Fruit fly (Drosophila melanogaster): Measurements from ENCODE around the gene DCAF12.

The DCAF12 gene

DNA sequence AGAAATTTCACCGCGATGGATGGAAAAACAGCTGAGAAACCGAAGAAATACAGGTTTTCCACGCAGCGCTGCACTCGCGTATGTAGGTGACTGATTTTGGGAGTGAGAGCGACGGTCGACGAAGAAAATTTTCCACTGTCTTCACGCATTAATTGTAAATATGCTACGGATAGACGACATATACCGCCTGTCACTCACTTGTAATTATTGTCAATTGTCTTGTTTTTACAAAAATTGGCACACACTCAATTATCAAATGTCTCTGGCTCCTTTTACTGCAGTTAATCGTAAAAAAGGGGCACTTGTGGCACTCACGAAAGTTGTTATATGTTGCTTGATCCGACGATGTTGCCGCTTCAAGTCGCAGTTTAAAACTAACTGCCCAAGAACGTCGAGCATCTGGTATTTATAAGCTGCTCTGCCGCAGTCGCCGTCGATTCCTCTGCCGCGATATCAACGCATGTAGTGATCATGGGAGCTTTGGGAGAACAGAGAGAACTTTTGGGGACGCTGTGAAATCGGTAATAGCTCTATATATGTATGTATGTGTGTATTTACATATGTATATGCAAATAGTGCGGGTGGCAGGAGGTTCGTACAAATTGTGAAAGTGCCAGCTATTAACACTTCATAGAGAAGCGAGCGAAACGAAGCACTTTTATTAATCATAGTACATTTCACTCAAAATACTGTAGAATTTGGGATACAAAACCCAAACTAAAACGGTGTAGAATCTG, 23.7 kb downstream of the DCAF12 start, which contains the start of gene mfas:
Gene mfas, minus strand, starts transcription at position 382 of the 737 bp plus-strand sequence.
- TF ChIP-seq ovo (GFP tag; optimal IDR thresholded peaks at IDR 0.05), result no peak
- TF ChIP-seq CG12768 (GFP tag; optimal IDR thresholded peaks at IDR 0.05), result peak; percentile 26
- TF ChIP-seq tj (GFP tag; optimal IDR thresholded peaks at IDR 0.05), result peak; percentile 2
- TF ChIP-seq Mnt (GFP tag; optimal IDR thresholded peaks at IDR 0.05), result no peak

DNA sequence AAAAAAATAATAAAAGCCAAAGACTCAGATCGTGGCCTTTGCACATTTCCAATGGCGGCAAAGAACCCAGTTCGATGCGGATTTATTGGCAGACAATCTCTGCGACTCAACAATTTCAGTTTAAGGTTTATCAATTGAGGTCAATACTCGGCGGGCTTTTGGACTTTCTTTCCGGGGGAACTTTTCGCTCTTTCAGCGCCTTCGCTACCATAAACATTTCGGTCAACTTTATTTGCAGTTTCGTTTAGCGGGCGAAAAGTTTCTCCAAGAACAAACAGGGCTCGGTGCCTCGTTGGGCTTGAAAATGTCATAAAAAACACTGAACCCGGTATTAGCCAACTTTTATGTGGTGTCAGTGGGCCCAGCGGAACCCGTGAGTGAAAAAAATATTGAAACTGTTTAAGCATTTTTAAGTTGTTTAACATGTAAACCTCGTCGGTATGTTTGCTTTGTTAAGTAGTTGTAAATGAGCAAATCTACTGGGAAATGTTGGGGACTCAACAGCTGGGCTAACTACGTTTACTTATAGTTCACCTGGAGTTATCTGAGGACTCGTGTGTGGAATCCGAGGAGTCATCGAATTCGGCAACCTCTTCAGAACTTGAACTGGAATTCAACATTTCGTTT, 25.2 kb downstream of the DCAF12 start:
- TF ChIP-seq CG33017 (tag; optimal IDR thresholded peaks at IDR 0.05), result no peak
- no peak for TF ChIP-seq cnc (optimal IDR thresholded peaks at IDR 0.05)
- TF ChIP-seq Clk (GFP tag; optimal IDR thresholded peaks at IDR 0.05), result no peak
- TF ChIP-seq tj (GFP tag; optimal IDR thresholded peaks at IDR 0.05), result peak; percentile 64
- TF ChIP-seq cic (GFP tag; optimal IDR thresholded peaks at IDR 0.05), result no peak
- TF ChIP-seq CG12768 (GFP tag; optimal IDR thresholded peaks at IDR 0.05), result no peak
- no peak for TF ChIP-seq Crg-1 (GFP tag; optimal IDR thresholded peaks at IDR 0.05)

DNA sequence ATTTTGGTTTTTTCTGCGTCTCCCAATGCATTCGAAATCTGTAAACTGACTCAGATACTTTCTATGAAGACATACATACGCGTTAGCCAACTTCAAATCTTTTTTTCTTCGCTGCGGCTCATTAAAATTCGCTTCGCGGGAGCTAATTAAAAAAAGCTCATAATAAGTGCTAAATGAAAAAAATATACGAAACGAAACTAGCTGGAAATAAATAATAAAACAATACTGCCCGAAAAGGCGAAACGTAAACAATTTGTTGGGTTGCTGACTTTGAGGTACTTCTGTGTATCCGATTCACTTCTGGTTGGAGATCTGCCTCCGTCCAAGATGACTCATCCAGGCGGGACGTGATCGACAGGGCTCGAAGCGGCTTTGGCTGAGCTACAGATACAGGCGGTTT, 26.8 kb downstream of the DCAF12 start:
- no peak for TF ChIP-seq pad (GFP tag; optimal IDR thresholded peaks at IDR 0.05)
- TF ChIP-seq CG12768 (GFP tag; optimal IDR thresholded peaks at IDR 0.05), result no peak
- peak; percentile 62 for TF ChIP-seq kay (GFP tag; ENCODE audit: borderline replicate concordance)
- no peak for TF ChIP-seq Clk (GFP tag; optimal IDR thresholded peaks at IDR 0.05)
- no peak for TF ChIP-seq CG5204 (GFP tag; optimal IDR thresholded peaks at IDR 0.05)
- TF ChIP-seq ovo (GFP tag; optimal IDR thresholded peaks at IDR 0.05), result no peak
- TF ChIP-seq Mnt (GFP tag; optimal IDR thresholded peaks at IDR 0.05), result no peak
- no peak for TF ChIP-seq CG14711 (tag; optimal IDR thresholded peaks at IDR 0.05)
- TF ChIP-seq Crg-1 (GFP tag; optimal IDR thresholded peaks at IDR 0.05), result no peak
- TF ChIP-seq CG1620 (GFP tag; optimal IDR thresholded peaks at IDR 0.05), result no peak
- no peak for TF ChIP-seq Hr96 (GFP tag; optimal IDR thresholded peaks at IDR 0.05)
- peak; percentile 83 for TF ChIP-seq tj (GFP tag; optimal IDR thresholded peaks at IDR 0.05)

DNA sequence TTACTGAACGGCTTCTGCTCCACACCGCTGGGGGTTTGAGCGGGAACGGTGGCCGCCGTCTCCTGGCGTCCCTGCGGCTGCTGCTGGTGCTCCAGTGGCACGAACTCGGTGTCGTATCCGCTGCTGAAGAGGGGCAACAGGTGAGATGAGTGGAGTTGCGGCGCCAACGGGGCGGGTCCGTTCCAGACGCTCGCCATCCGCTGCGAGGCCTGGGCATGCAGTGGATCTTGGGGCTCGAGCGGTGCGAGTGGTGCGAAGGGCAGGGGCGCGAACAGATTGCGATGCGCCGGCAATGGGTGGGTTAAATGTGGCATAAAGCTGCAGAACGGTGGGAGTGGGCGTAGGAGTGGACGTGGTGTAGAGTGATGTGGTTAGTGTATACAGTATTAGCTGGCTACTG, 27.6 kb downstream of the DCAF12 start:
- TF ChIP-seq cic (GFP tag; optimal IDR thresholded peaks at IDR 0.05) (no peak), CG33017 (tag; optimal IDR thresholded peaks at IDR 0.05) (no peak), cnc (optimal IDR thresholded peaks at IDR 0.05) (no peak), CG5204 (GFP tag; optimal IDR thresholded peaks at IDR 0.05) (no peak), bab1 (GFP tag; optimal IDR thresholded peaks at IDR 0.05) (no peak), Hr96 (GFP tag; optimal IDR thresholded peaks at IDR 0.05) (no peak), pad (GFP tag; optimal IDR thresholded peaks at IDR 0.05) (no peak), Crg-1 (GFP tag; optimal IDR thresholded peaks at IDR 0.05) (no peak), tj (GFP tag; optimal IDR thresholded peaks at IDR 0.05) (no peak), Mnt (GFP tag; optimal IDR thresholded peaks at IDR 0.05) (no peak), toe (GFP tag; optimal IDR thresholded peaks at IDR 0.05) (no peak), CG7101 (tag; optimal IDR thresholded peaks at IDR 0.05) (no peak), CG11617 (GFP tag; optimal IDR thresholded peaks at IDR 0.05) (no peak), ovo (GFP tag; optimal IDR thresholded peaks at IDR 0.05) (no peak), CG12768 (GFP tag; optimal IDR thresholded peaks at IDR 0.05) (no peak)

DNA sequence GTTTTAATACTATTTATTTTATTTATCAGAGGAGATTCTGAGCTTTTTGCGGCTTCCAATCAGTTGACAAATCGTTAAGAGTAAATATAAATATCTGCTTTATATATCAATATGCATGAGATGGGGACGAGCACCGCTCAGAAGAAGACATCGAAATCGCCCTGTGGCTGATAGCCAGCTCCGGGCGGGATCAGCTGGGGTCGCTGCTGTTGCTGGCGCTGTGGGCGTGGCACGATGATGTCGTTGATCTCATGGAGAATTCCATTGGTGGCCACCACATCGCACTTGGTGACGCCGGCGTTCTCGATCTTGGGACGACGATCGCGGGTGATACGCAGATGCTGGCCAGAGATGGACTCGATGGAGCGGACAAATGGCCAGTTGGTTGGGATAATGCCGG, 32.0 kb downstream of the DCAF12 start:
- no peak for TF ChIP-seq Hr96 (GFP tag; optimal IDR thresholded peaks at IDR 0.05)
- no peak for TF ChIP-seq CG11617 (GFP tag; optimal IDR thresholded peaks at IDR 0.05)
- TF ChIP-seq Clk (GFP tag; optimal IDR thresholded peaks at IDR 0.05), result no peak
- no peak for TF ChIP-seq CG33017 (tag; optimal IDR thresholded peaks at IDR 0.05)
- TF ChIP-seq CG14711 (tag; optimal IDR thresholded peaks at IDR 0.05), result no peak
- TF ChIP-seq tj (GFP tag; optimal IDR thresholded peaks at IDR 0.05), result no peak
- no peak for TF ChIP-seq CG7101 (tag; optimal IDR thresholded peaks at IDR 0.05)
- TF ChIP-seq Crg-1 (GFP tag; optimal IDR thresholded peaks at IDR 0.05), result no peak
- no peak for TF ChIP-seq CG1620 (GFP tag; optimal IDR thresholded peaks at IDR 0.05)

DNA sequence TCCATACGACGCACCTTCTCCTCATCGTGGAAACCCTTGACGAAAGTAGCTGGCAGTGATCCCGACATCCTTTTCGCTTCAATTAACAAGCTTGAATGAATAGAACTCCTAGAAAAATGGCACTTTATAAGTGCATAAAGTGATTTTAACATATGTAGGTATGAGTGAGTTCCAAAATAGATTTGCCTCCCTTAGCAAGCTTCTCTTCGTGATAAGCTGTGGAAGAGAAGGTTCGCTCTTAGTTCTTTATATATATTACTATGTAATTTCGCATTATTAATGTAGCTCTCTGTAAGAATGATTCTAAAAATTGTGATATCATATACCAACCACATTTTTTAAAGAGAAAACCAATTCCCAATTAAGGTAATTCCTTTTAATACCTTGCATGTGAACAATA, 32.4 kb downstream of the DCAF12 start, which contains the start of gene CG3397:
Gene CG3397, minus strand, starts transcription at position 101 of the 400 bp plus-strand sequence.
- TF ChIP-seq CG12768 (GFP tag; optimal IDR thresholded peaks at IDR 0.05) (no peak), Mnt (GFP tag; optimal IDR thresholded peaks at IDR 0.05) (no peak), Clk (GFP tag; optimal IDR thresholded peaks at IDR 0.05) (no peak), Hr96 (GFP tag; optimal IDR thresholded peaks at IDR 0.05) (no peak), bab1 (GFP tag; optimal IDR thresholded peaks at IDR 0.05) (no peak), pad (GFP tag; optimal IDR thresholded peaks at IDR 0.05) (no peak), ovo (GFP tag; optimal IDR thresholded peaks at IDR 0.05) (no peak), CG7101 (tag; optimal IDR thresholded peaks at IDR 0.05) (no peak), cnc (optimal IDR thresholded peaks at IDR 0.05) (no peak), Crg-1 (GFP tag; optimal IDR thresholded peaks at IDR 0.05) (no peak)

DNA sequence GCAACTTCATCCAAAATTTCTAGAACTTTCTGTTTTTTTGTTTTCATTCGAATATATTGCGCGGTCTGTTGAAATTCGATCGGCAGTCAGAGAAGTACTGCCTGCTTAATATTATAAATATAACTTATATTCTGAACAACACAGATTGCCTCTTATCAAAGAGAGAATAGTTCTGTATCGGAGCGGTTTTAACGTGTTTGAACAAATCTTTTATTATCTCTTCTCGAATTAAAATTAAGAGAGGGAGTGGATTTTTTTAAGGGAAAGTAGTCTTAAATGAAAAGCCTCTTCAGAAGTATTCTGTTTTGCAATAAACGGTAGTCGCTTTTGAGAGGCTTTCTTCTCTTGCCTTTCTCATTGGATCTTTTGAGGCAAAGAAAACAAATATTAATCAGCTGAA, 34.3 kb downstream of the DCAF12 start:
- no peak for TF ChIP-seq ovo (GFP tag; optimal IDR thresholded peaks at IDR 0.05)
- no peak for TF ChIP-seq cnc (optimal IDR thresholded peaks at IDR 0.05)
- no peak for TF ChIP-seq CG14711 (tag; optimal IDR thresholded peaks at IDR 0.05)
- no peak for TF ChIP-seq pad (GFP tag; optimal IDR thresholded peaks at IDR 0.05)
- no peak for TF ChIP-seq CG5204 (GFP tag; optimal IDR thresholded peaks at IDR 0.05)
- no peak for TF ChIP-seq CG33017 (tag; optimal IDR thresholded peaks at IDR 0.05)
- no peak for TF ChIP-seq CG7045 (GFP tag; optimal IDR thresholded peaks at IDR 0.05)
- TF ChIP-seq Hr96 (GFP tag; optimal IDR thresholded peaks at IDR 0.05), result no peak
- no peak for TF ChIP-seq Mnt (GFP tag; optimal IDR thresholded peaks at IDR 0.05)
- TF ChIP-seq bab1 (GFP tag; optimal IDR thresholded peaks at IDR 0.05), result no peak
- no peak for TF ChIP-seq kay (GFP tag; ENCODE audit: borderline replicate concordance)
- no peak for TF ChIP-seq CG12768 (GFP tag; optimal IDR thresholded peaks at IDR 0.05)
- TF ChIP-seq CG11617 (GFP tag; optimal IDR thresholded peaks at IDR 0.05), result no peak
- TF ChIP-seq tj (GFP tag; optimal IDR thresholded peaks at IDR 0.05), result no peak
- no peak for TF ChIP-seq Clk (GFP tag; optimal IDR thresholded peaks at IDR 0.05)
- no peak for TF ChIP-seq CG1620 (GFP tag; optimal IDR thresholded peaks at IDR 0.05)
- no peak for TF ChIP-seq Crg-1 (GFP tag; optimal IDR thresholded peaks at IDR 0.05)

Data from whole organism, adult.